Fruit fly (Drosophila melanogaster) S2 (cell line): ENCODE results near the gene CG1416.

Experiments used
- CG8478 ChIP-seq: fragments of >200 bp; optimal IDR thresholded peaks from 2 replicates; lab custom pipeline; 2018
- CTCF ChIP-seq, 2 experiments: fragments of >200 bp; optimal IDR thresholded peaks; 2 replicates each; lab custom pipeline; 2018

DNA sequence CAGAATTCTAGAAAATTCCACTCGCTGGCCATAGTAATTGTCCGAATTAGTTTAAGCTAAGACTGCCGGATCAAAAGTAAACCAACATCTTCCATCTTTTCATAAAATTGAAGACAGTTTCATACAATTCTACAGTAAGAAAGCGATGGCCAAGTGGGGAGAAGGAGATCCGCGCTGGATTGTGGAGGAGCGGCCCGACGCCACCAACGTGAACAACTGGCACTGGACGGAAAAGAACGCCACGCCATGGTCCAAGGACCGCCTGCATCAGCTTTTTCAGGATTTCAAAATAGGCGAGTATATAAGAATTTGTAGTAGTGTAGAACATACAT, 223 bp downstream of the CG1416 start:
- TF ChIP-seq CTCF (optimal IDR thresholded peaks at IDR 0.05; lab: Kevin White, UChicago) (no peak), CG8478 (lab: Kevin White, UChicago) (no peak)
